Worm (Caenorhabditis elegans): ENCODE data around the gene acox-3.

DNA sequence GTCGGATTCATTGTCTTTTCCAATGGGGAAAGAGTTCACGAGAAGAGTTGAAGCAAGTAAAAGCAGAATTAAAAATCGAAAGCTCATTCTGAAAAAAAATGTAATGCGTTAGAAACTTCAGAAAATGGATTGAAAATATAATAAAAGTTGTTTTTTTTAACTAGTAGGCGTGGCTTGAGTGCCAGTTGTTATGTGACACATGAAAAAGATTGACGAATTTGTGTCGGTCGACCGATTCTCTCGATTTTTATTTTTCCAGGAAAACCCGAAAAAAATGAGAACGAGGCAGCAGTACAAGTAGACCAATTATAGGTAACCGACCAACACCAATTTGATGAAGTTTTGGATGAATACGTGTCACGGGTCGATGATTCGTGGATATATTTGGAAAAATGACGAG lies 11.4 kb upstream of the acox-3 start, which contains the start of gene nlp-16:
- TF ChIP-seq nhr-27 (tag; optimal IDR thresholded peaks at IDR 0.05), result no peak
- no peak for TF ChIP-seq pha-4 (tag; optimal IDR thresholded peaks at IDR 0.05)
- TF ChIP-seq F57C9.4 (tag; optimal IDR thresholded peaks at IDR 0.05), result no peak
- TF ChIP-seq lin-54 (GFP tag; optimal IDR thresholded peaks at IDR 0.05), result no peak
- no peak for TF ChIP-seq Y53G8AR.9 (GFP tag; conservative IDR thresholded peaks at IDR 0.05)
- TF ChIP-seq unc-62 (GFP tag; optimal IDR thresholded peaks at IDR 0.05), result no peak
